Fruit fly (Drosophila melanogaster) whole organism, prepupa: Measurements from ENCODE around the gene Tsp26A.

Source experiments
- Blimp-1 ChIP-seq: fragments of 200-800 bp; sonication (Bioruptor generic); optimal IDR thresholded peaks from 3 replicates; lab custom pipeline; 2017; ENCODE audit warnings: missing biosample characterization, missing genetic modification characterization, mild to moderate bottlenecking, moderate library complexity, missing genetic modification reagents
- CG10631 ChIP-seq: fragments of 200-800 bp; sonication (Bioruptor generic); optimal IDR thresholded peaks from 2 replicates; lab custom pipeline; 2016; ENCODE audit warnings: missing biosample characterization, missing genetic modification characterization
- CG10669 ChIP-seq: fragments of 200-800 bp; sonication (Bioruptor generic); optimal IDR thresholded peaks from 3 replicates; lab custom pipeline; 2018; ENCODE audit warnings: missing biosample characterization, mild to moderate bottlenecking, missing genetic modification characterization, moderate library complexity
- CG11294 ChIP-seq: fragments of 200-800 bp; sonication (Bioruptor generic); IDR thresholded peaks from 2 replicates; pipeline ENCODE4 v1.3.6; 2022; ENCODE audit warnings: missing biosample characterization, missing genetic modification characterization
- CG11762 ChIP-seq: fragments of 200-800 bp; sonication (Bioruptor generic); optimal IDR thresholded peaks from 3 replicates; lab custom pipeline; 2016; ENCODE audit warnings: missing biosample characterization, missing genetic modification characterization; ENCODE audit not compliant: insufficient read depth
- CG11902 ChIP-seq: fragments of 200-800 bp; sonication (Bioruptor generic); optimal IDR thresholded peaks from 3 replicates; lab custom pipeline; 2016; ENCODE audit warnings: missing biosample characterization, missing genetic modification characterization
- CG15336 ChIP-seq: fragments of 200-800 bp; sonication (Bioruptor generic); IDR thresholded peaks from 2 replicates; pipeline ENCODE4 v1.3.6; 2022; ENCODE audit warnings: missing biosample characterization, missing genetic modification characterization
- CG3032 ChIP-seq: fragments of 200-800 bp; optimal IDR thresholded peaks from 2 replicates; lab custom pipeline; 2019; ENCODE audit warnings: missing biosample characterization, mild to moderate bottlenecking, missing genetic modification characterization, moderate library complexity
- CG31627 ChIP-seq: fragments of 200-800 bp; sonication (Bioruptor generic); optimal IDR thresholded peaks from 3 replicates; lab custom pipeline; 2016; ENCODE audit warnings: missing biosample characterization, missing genetic modification characterization
- CG32006 ChIP-seq: fragments of 200-800 bp; sonication (Bioruptor generic); optimal IDR thresholded peaks from 3 replicates; lab custom pipeline; 2017; ENCODE audit warnings: missing biosample characterization, mild to moderate bottlenecking, missing genetic modification characterization
- CG34406 ChIP-seq: fragments of 200-800 bp; sonication (Bioruptor generic); optimal IDR thresholded peaks from 3 replicates; lab custom pipeline; 2016; ENCODE audit warnings: missing biosample characterization, missing genetic modification characterization
- CG4318 ChIP-seq: fragments of 200-800 bp; sonication (Bioruptor generic); optimal IDR thresholded peaks from 3 replicates; lab custom pipeline; 2017; ENCODE audit warnings: missing biosample characterization, mild to moderate bottlenecking, missing genetic modification characterization
- CG6276 ChIP-seq: fragments of 200-800 bp; sonication (Bioruptor generic); optimal IDR thresholded peaks from 2 replicates; lab custom pipeline; 2017; ENCODE audit warnings: missing biosample characterization, mild to moderate bottlenecking, missing genetic modification characterization
- CG6792 ChIP-seq: fragments of 200-800 bp; sonication (Bioruptor generic); optimal IDR thresholded peaks from 3 replicates; lab custom pipeline; 2016; ENCODE audit warnings: missing biosample characterization, missing genetic modification characterization
- CG6808 ChIP-seq: fragments of 200-800 bp; sonication (Bioruptor generic); optimal IDR thresholded peaks from 3 replicates; lab custom pipeline; 2017; ENCODE audit warnings: missing biosample characterization, missing genetic modification characterization, mild to moderate bottlenecking, moderate library complexity, missing genetic modification reagents
- CG6854 ChIP-seq: fragments of 200-800 bp; sonication (Bioruptor generic); optimal IDR thresholded peaks from 2 replicates; lab custom pipeline; 2017; ENCODE audit warnings: missing biosample characterization, mild to moderate bottlenecking, missing genetic modification characterization
- CG8119 ChIP-seq: fragments of 200-800 bp; sonication (Bioruptor generic); IDR thresholded peaks from 3 replicates; pipeline ENCODE4 v1.3.6; 2022; ENCODE audit warnings: missing biosample characterization, missing genetic modification characterization
- CG8632 ChIP-seq: fragments of 200-800 bp; sonication (Bioruptor generic); optimal IDR thresholded peaks from 3 replicates; lab custom pipeline; 2016; ENCODE audit warnings: missing biosample characterization, missing genetic modification characterization
- Eip75B ChIP-seq: fragments of 200-800 bp; sonication (Bioruptor generic); optimal IDR thresholded peaks from 3 replicates; lab custom pipeline; 2016; ENCODE audit warnings: missing biosample characterization, missing genetic modification characterization
- Eip78C ChIP-seq: fragments of 200-800 bp; sonication (Bioruptor generic); peaks from one replicate; lab custom pipeline; 2016; ENCODE audit warnings: missing biosample characterization, missing genetic modification characterization
- Eip93F ChIP-seq: fragments of 200-800 bp; sonication (Bioruptor generic); optimal IDR thresholded peaks from 2 replicates; lab custom pipeline; 2016; ENCODE audit warnings: missing biosample characterization, mild to moderate bottlenecking, missing genetic modification characterization
- Ets21C ChIP-seq: fragments of 200-800 bp; sonication (Bioruptor generic); optimal IDR thresholded peaks from 3 replicates; lab custom pipeline; 2016; ENCODE audit warnings: missing biosample characterization, missing genetic modification characterization
- Ets96B ChIP-seq: fragments of 200-800 bp; optimal IDR thresholded peaks from 2 replicates; lab custom pipeline; 2019; ENCODE audit warnings: missing biosample characterization, mild to moderate bottlenecking, missing genetic modification characterization, moderate library complexity
- Hr38 ChIP-seq: sonication (Bioruptor generic); optimal IDR thresholded peaks from 2 replicates; lab custom pipeline; 2016; ENCODE audit warnings: missing biosample characterization, missing genetic modification characterization
- Met ChIP-seq: fragments of 200-800 bp; sonication (Bioruptor generic); optimal IDR thresholded peaks from 3 replicates; lab custom pipeline; 2016; ENCODE audit warnings: missing biosample characterization, missing genetic modification characterization
- OdsH ChIP-seq: fragments of 200-800 bp; sonication (Bioruptor generic); optimal IDR thresholded peaks from 3 replicates; lab custom pipeline; 2016; ENCODE audit warnings: missing biosample characterization, missing genetic modification characterization
- Smox ChIP-seq: fragments of 200-800 bp; sonication (Bioruptor generic); optimal IDR thresholded peaks from 3 replicates; lab custom pipeline; 2016; ENCODE audit warnings: missing biosample characterization, missing genetic modification characterization
- Sox102F ChIP-seq: fragments of 200-800 bp; sonication (Bioruptor generic); optimal IDR thresholded peaks from 2 replicates; lab custom pipeline; 2016; ENCODE audit warnings: missing biosample characterization, mild to moderate bottlenecking, missing genetic modification characterization
- Sox14 ChIP-seq: fragments of 200-800 bp; sonication (Bioruptor generic); optimal IDR thresholded peaks from 3 replicates; lab custom pipeline; 2016; ENCODE audit warnings: missing biosample characterization, missing genetic modification characterization
- Sox15 ChIP-seq: fragments of 200-800 bp; sonication (Bioruptor generic); optimal IDR thresholded peaks from 3 replicates; lab custom pipeline; 2016; ENCODE audit warnings: missing biosample characterization, missing genetic modification characterization
- achi ChIP-seq: fragments of 200-800 bp; sonication (Bioruptor generic); optimal IDR thresholded peaks from 3 replicates; lab custom pipeline; 2016; ENCODE audit warnings: missing biosample characterization, missing genetic modification characterization
- dac ChIP-seq: fragments of 200-800 bp; sonication (Bioruptor generic); optimal IDR thresholded peaks from 2 replicates; lab custom pipeline; 2017; ENCODE audit warnings: missing biosample characterization, mild to moderate bottlenecking, missing genetic modification characterization
- dsx ChIP-seq: fragments of 200-800 bp; optimal IDR thresholded peaks from 3 replicates; lab custom pipeline; 2019; ENCODE audit warnings: missing biosample characterization, mild to moderate bottlenecking, missing genetic modification characterization, moderate library complexity; ENCODE audit not compliant: poor library complexity, severe bottlenecking
- esn ChIP-seq: fragments of 200-800 bp; sonication (Bioruptor generic); optimal IDR thresholded peaks from 2 replicates; lab custom pipeline; 2016; ENCODE audit warnings: missing biosample characterization, mild to moderate bottlenecking, missing genetic modification characterization, moderate library complexity
- fd59A ChIP-seq: fragments of 200-800 bp; sonication (Bioruptor generic); optimal IDR thresholded peaks from 2 replicates; lab custom pipeline; 2017; ENCODE audit warnings: missing biosample characterization, mild to moderate bottlenecking, missing genetic modification characterization, missing genetic modification reagents
- fd85E ChIP-seq: fragments of 200-800 bp; sonication (Bioruptor generic); optimal IDR thresholded peaks from 3 replicates; lab custom pipeline; 2016; ENCODE audit warnings: missing biosample characterization, missing genetic modification characterization
- fkh ChIP-seq: fragments of 200-800 bp; sonication (Bioruptor generic); optimal IDR thresholded peaks from 3 replicates; lab custom pipeline; 2017; ENCODE audit warnings: missing biosample characterization, mild to moderate bottlenecking, missing genetic modification characterization, moderate library complexity
- lz ChIP-seq: fragments of 200-800 bp; sonication (Bioruptor generic); optimal IDR thresholded peaks from 3 replicates; lab custom pipeline; 2016; ENCODE audit warnings: missing biosample characterization, missing genetic modification characterization
- net ChIP-seq: fragments of 200-800 bp; sonication (Bioruptor generic); optimal IDR thresholded peaks from 3 replicates; lab custom pipeline; 2016; ENCODE audit warnings: missing biosample characterization, missing genetic modification characterization
- pdm3 ChIP-seq: fragments of 200-800 bp; sonication (Bioruptor generic); optimal IDR thresholded peaks from 3 replicates; lab custom pipeline; 2016; ENCODE audit warnings: missing biosample characterization, missing genetic modification characterization
- salr ChIP-seq, 2 experiments: fragments of 200-800 bp; sonication (Bioruptor generic); optimal IDR thresholded peaks; 3 replicates each; lab custom pipeline; 2016 to 2018; ENCODE audit warnings: missing biosample characterization in 2 of 2, missing genetic modification characterization in 2 of 2, mild to moderate bottlenecking in 1 of 2
- spab ChIP-seq: fragments of 200-800 bp; sonication (Bioruptor generic); optimal IDR thresholded peaks from 2 replicates; lab custom pipeline; 2017; ENCODE audit warnings: missing biosample characterization, mild to moderate bottlenecking, missing genetic modification characterization, missing genetic modification reagents
- ss ChIP-seq, 2 experiments: fragments of 200-800 bp; sonication (Bioruptor generic); optimal IDR thresholded peaks; 2 replicates in 1 of 2; 3 replicates in 1 of 2; lab custom pipeline; 2017 to 2018; ENCODE audit warnings: mild to moderate bottlenecking in 2 of 2, missing biosample characterization in 2 of 2, missing genetic modification characterization in 2 of 2, moderate library complexity in 1 of 2
- svp ChIP-seq: fragments of 200-800 bp; sonication (Bioruptor generic); peaks from one replicate; lab custom pipeline; 2016; ENCODE audit warnings: missing biosample characterization, missing genetic modification characterization
- topi ChIP-seq: fragments of 200-800 bp; sonication (Bioruptor generic); optimal IDR thresholded peaks from 3 replicates; lab custom pipeline; 2016; ENCODE audit warnings: missing biosample characterization, missing genetic modification characterization
- vri ChIP-seq: fragments of 200-800 bp; sonication (Bioruptor generic); optimal IDR thresholded peaks from 3 replicates; lab custom pipeline; 2016; ENCODE audit warnings: missing biosample characterization, mild to moderate bottlenecking, missing genetic modification characterization

The Tsp26A gene

dm6 chr2L:5997609-5998229 lies 2.3 kb upstream of the Tsp26A start (continued):
- no peak for TF ChIP-seq fkh
- TF ChIP-seq Sox102F (GFP tag; lab: Kevin White, UChicago): no peak
- no peak for TF ChIP-seq CG11762
- TF ChIP-seq Eip78C: peak; percentile 71
- no peak for TF ChIP-seq Eip93F
- TF ChIP-seq CG3032: no peak
- no peak for TF ChIP-seq net (GFP tag; lab: Kevin White, UChicago)
- peak; percentile 55 for TF ChIP-seq spab (GFP tag; lab: Kevin White, UChicago)
- peak; percentile 30 to 78 for TF ChIP-seq ss (GFP tag; optimal IDR thresholded peaks at IDR 0.05; lab: Kevin White, UChicago)
- peak; percentile 69 for TF ChIP-seq CG6854
- TF ChIP-seq dsx (GFP tag; lab: Kevin White, UChicago): no peak
- TF ChIP-seq achi (GFP tag; lab: Kevin White, UChicago): peak; percentile 72
- TF ChIP-seq fd59A (GFP tag; lab: Kevin White, UChicago): peak; percentile 16
- TF ChIP-seq CG6792: no peak
- TF ChIP-seq Blimp-1: peak; percentile 50
- TF ChIP-seq dac (GFP tag; lab: Kevin White, UChicago): no peak
- TF ChIP-seq Ets21C (GFP tag; lab: Kevin White, UChicago): no peak
- TF ChIP-seq CG6276 (GFP tag; lab: Kevin White, UChicago): peak; percentile 22
- TF ChIP-seq CG15336: no peak
- TF ChIP-seq lz: no peak
- peak; percentile 45 for TF ChIP-seq esn (GFP tag; lab: Kevin White, UChicago)
- TF ChIP-seq vri (GFP tag; lab: Kevin White, UChicago): no peak
- no peak for TF ChIP-seq svp
- TF ChIP-seq CG6808 (GFP tag; lab: Kevin White, UChicago): peak; percentile 60

- peak; percentile 11; the same call in 1 of the 2 replicates for TF ChIP-seq CG15336
- no peak for TF ChIP-seq ss (GFP tag; optimal IDR thresholded peaks at IDR 0.05; lab: Kevin White, UChicago)
Measured at dm6 chr2L:5998383-5998782, 1.6 kb upstream of the Tsp26A start.

- TF ChIP-seq CG11762 (no peak), Sox15 (GFP tag; lab: Kevin White, UChicago) (no peak), CG8632 (GFP tag; lab: Kevin White, UChicago) (no peak), CG32006 (no peak), OdsH (GFP tag; lab: Kevin White, UChicago) (no peak), CG15336 (peak; percentile 45; the same call in 1 of the 2 replicates), Eip78C (peak; percentile 43), CG6808 (GFP tag; lab: Kevin White, UChicago) (no peak), achi (GFP tag; lab: Kevin White, UChicago) (no peak), topi (no peak), CG34406 (GFP tag; lab: Kevin White, UChicago) (no peak), CG10669 (GFP tag; lab: Kevin White, UChicago) (no peak), lz (no peak), CG4318 (no peak), CG10631 (GFP tag; lab: Kevin White, UChicago) (no peak), CG31627 (no peak), dac (GFP tag; lab: Kevin White, UChicago) (no peak), CG8119 (GFP tag; lab: Robert Waterston, UW) (0 out of 3 replicates have a peak, but pooled peaks have one; percentile 26), CG11902 (GFP tag; lab: Kevin White, UChicago) (no peak), Sox14 (peak; percentile 41), pdm3 (GFP tag; lab: Kevin White, UChicago) (no peak), CG6792 (no peak), CG6276 (GFP tag; lab: Kevin White, UChicago) (no peak), Sox102F (GFP tag; lab: Kevin White, UChicago) (no peak), fd59A (GFP tag; lab: Kevin White, UChicago) (no peak), Met (GFP tag; lab: Kevin White, UChicago) (peak; percentile 17), Hr38 (GFP tag; lab: Kevin White, UChicago) (no peak), CG11294 (GFP tag; lab: Robert Waterston, UW) (no peak), Smox (GFP tag; lab: Kevin White, UChicago) (no peak), vri (GFP tag; lab: Kevin White, UChicago) (peak; percentile 28), Eip93F (no peak), spab (GFP tag; lab: Kevin White, UChicago) (no peak), fd85E (no peak), Ets96B (no peak), Eip75B (GFP tag; lab: Kevin White, UChicago) (peak; percentile 17), salr (GFP tag; optimal IDR thresholded peaks at IDR 0.05; lab: Kevin White, UChicago) (no peak)
Measured at dm6 chr2L:5999247-5999646, 781 bp upstream of the Tsp26A start, which contains the start of gene Kdm5. TSS of gene Kdm5 (minus strand) at chr2L:5999501.
